Fruit fly (Drosophila melanogaster) whole organism, prepupa: ENCODE measurements around the gene CG6567.
A peak's percentile ranks its signal among the peaks of the same experiment; 100 is the strongest.

Experiments
- Blimp-1 ChIP-seq: fragments of 200-800 bp; sonication (Bioruptor generic); optimal IDR thresholded peaks from 3 replicates; lab custom pipeline; 2017; ENCODE audit warnings: missing biosample characterization, missing genetic modification characterization, mild to moderate bottlenecking, moderate library complexity, missing genetic modification reagents
- CG10669 ChIP-seq: fragments of 200-800 bp; sonication (Bioruptor generic); optimal IDR thresholded peaks from 3 replicates; lab custom pipeline; 2018; ENCODE audit warnings: missing biosample characterization, mild to moderate bottlenecking, missing genetic modification characterization, moderate library complexity
- CG11294 ChIP-seq: fragments of 200-800 bp; sonication (Bioruptor generic); IDR thresholded peaks from 2 replicates; pipeline ENCODE4 v1.3.6; 2022; ENCODE audit warnings: missing biosample characterization, missing genetic modification characterization
- CG11762 ChIP-seq: fragments of 200-800 bp; sonication (Bioruptor generic); optimal IDR thresholded peaks from 3 replicates; lab custom pipeline; 2016; ENCODE audit warnings: missing biosample characterization, missing genetic modification characterization; ENCODE audit not compliant: insufficient read depth
- CG11902 ChIP-seq: fragments of 200-800 bp; sonication (Bioruptor generic); optimal IDR thresholded peaks from 3 replicates; lab custom pipeline; 2016; ENCODE audit warnings: missing biosample characterization, missing genetic modification characterization
- CG15336 ChIP-seq: fragments of 200-800 bp; sonication (Bioruptor generic); IDR thresholded peaks from 2 replicates; pipeline ENCODE4 v1.3.6; 2022; ENCODE audit warnings: missing biosample characterization, missing genetic modification characterization
- CG1621 ChIP-seq: fragments of 200-800 bp; sonication (Bioruptor generic); optimal IDR thresholded peaks from 3 replicates; lab custom pipeline; 2018; ENCODE audit warnings: missing biosample characterization, mild to moderate bottlenecking, missing genetic modification characterization
- CG16779 ChIP-seq: fragments of 200-800 bp; sonication (Bioruptor generic); optimal IDR thresholded peaks from 3 replicates; lab custom pipeline; 2017; ENCODE audit warnings: missing biosample characterization, mild to moderate bottlenecking, missing genetic modification characterization
- CG3032 ChIP-seq: fragments of 200-800 bp; optimal IDR thresholded peaks from 2 replicates; lab custom pipeline; 2019; ENCODE audit warnings: missing biosample characterization, mild to moderate bottlenecking, missing genetic modification characterization, moderate library complexity
- CG32006 ChIP-seq: fragments of 200-800 bp; sonication (Bioruptor generic); optimal IDR thresholded peaks from 3 replicates; lab custom pipeline; 2017; ENCODE audit warnings: missing biosample characterization, mild to moderate bottlenecking, missing genetic modification characterization
- CG34406 ChIP-seq: fragments of 200-800 bp; sonication (Bioruptor generic); optimal IDR thresholded peaks from 3 replicates; lab custom pipeline; 2016; ENCODE audit warnings: missing biosample characterization, missing genetic modification characterization
- CG3919 ChIP-seq: fragments of 200-800 bp; sonication (Bioruptor generic); optimal IDR thresholded peaks from 3 replicates; lab custom pipeline; 2016; ENCODE audit warnings: missing biosample characterization, missing genetic modification characterization
- CG4318 ChIP-seq: fragments of 200-800 bp; sonication (Bioruptor generic); optimal IDR thresholded peaks from 3 replicates; lab custom pipeline; 2017; ENCODE audit warnings: missing biosample characterization, mild to moderate bottlenecking, missing genetic modification characterization
- CG6163 ChIP-seq: fragments of 200-800 bp; sonication (Bioruptor generic); IDR thresholded peaks from 3 replicates; pipeline ENCODE4 v1.3.6; 2022; ENCODE audit warnings: missing biosample characterization, missing genetic modification characterization
- CG6276 ChIP-seq: fragments of 200-800 bp; sonication (Bioruptor generic); optimal IDR thresholded peaks from 2 replicates; lab custom pipeline; 2017; ENCODE audit warnings: missing biosample characterization, mild to moderate bottlenecking, missing genetic modification characterization
- CG6792 ChIP-seq: fragments of 200-800 bp; sonication (Bioruptor generic); optimal IDR thresholded peaks from 3 replicates; lab custom pipeline; 2016; ENCODE audit warnings: missing biosample characterization, missing genetic modification characterization
- CG6808 ChIP-seq: fragments of 200-800 bp; sonication (Bioruptor generic); optimal IDR thresholded peaks from 3 replicates; lab custom pipeline; 2017; ENCODE audit warnings: missing biosample characterization, missing genetic modification characterization, mild to moderate bottlenecking, moderate library complexity, missing genetic modification reagents
- CG6854 ChIP-seq: fragments of 200-800 bp; sonication (Bioruptor generic); optimal IDR thresholded peaks from 2 replicates; lab custom pipeline; 2017; ENCODE audit warnings: missing biosample characterization, mild to moderate bottlenecking, missing genetic modification characterization
- CG7368 ChIP-seq: fragments of 200-800 bp; sonication (Bioruptor generic); optimal IDR thresholded peaks from 3 replicates; lab custom pipeline; 2016; ENCODE audit warnings: missing biosample characterization, missing genetic modification characterization
- CG8119 ChIP-seq: fragments of 200-800 bp; sonication (Bioruptor generic); IDR thresholded peaks from 3 replicates; pipeline ENCODE4 v1.3.6; 2022; ENCODE audit warnings: missing biosample characterization, missing genetic modification characterization
- CG8319 ChIP-seq: fragments of 200-800 bp; sonication (Bioruptor generic); optimal IDR thresholded peaks from 3 replicates; lab custom pipeline; 2016; ENCODE audit warnings: missing biosample characterization, missing genetic modification characterization
- CG9139 ChIP-seq: fragments of 200-800 bp; sonication (Bioruptor generic); optimal IDR thresholded peaks from 3 replicates; lab custom pipeline; 2017; ENCODE audit warnings: missing biosample characterization, mild to moderate bottlenecking, missing genetic modification characterization
- Eip75B ChIP-seq: fragments of 200-800 bp; sonication (Bioruptor generic); optimal IDR thresholded peaks from 3 replicates; lab custom pipeline; 2016; ENCODE audit warnings: missing biosample characterization, missing genetic modification characterization
- Eip78C ChIP-seq: fragments of 200-800 bp; sonication (Bioruptor generic); peaks from one replicate; lab custom pipeline; 2016; ENCODE audit warnings: missing biosample characterization, missing genetic modification characterization
- Eip93F ChIP-seq: fragments of 200-800 bp; sonication (Bioruptor generic); optimal IDR thresholded peaks from 2 replicates; lab custom pipeline; 2016; ENCODE audit warnings: missing biosample characterization, mild to moderate bottlenecking, missing genetic modification characterization
- Ets96B ChIP-seq: fragments of 200-800 bp; optimal IDR thresholded peaks from 2 replicates; lab custom pipeline; 2019; ENCODE audit warnings: missing biosample characterization, mild to moderate bottlenecking, missing genetic modification characterization, moderate library complexity
- Gug ChIP-seq: fragments of 200-800 bp; sonication (Bioruptor generic); IDR thresholded peaks from 2 replicates; pipeline ENCODE4 v1.3.6; 2022; ENCODE audit warnings: missing biosample characterization, missing genetic modification characterization
- Hr38 ChIP-seq: sonication (Bioruptor generic); optimal IDR thresholded peaks from 2 replicates; lab custom pipeline; 2016; ENCODE audit warnings: missing biosample characterization, missing genetic modification characterization
- Hr39 ChIP-seq: fragments of 200-800 bp; sonication (Bioruptor generic); optimal IDR thresholded peaks from 2 replicates; lab custom pipeline; 2016; ENCODE audit warnings: missing biosample characterization, missing genetic modification characterization
- Hr4 ChIP-seq: fragments of 200-800 bp; sonication (Bioruptor generic); optimal IDR thresholded peaks from 3 replicates; lab custom pipeline; 2016; ENCODE audit warnings: missing biosample characterization, missing genetic modification characterization
- Lpt ChIP-seq: fragments of 200-800 bp; sonication (Bioruptor generic); optimal IDR thresholded peaks from 3 replicates; lab custom pipeline; 2016; ENCODE audit warnings: missing biosample characterization, missing genetic modification characterization
- Met ChIP-seq: fragments of 200-800 bp; sonication (Bioruptor generic); optimal IDR thresholded peaks from 3 replicates; lab custom pipeline; 2016; ENCODE audit warnings: missing biosample characterization, missing genetic modification characterization
- OdsH ChIP-seq: fragments of 200-800 bp; sonication (Bioruptor generic); optimal IDR thresholded peaks from 3 replicates; lab custom pipeline; 2016; ENCODE audit warnings: missing biosample characterization, missing genetic modification characterization
- Sox102F ChIP-seq: fragments of 200-800 bp; sonication (Bioruptor generic); optimal IDR thresholded peaks from 2 replicates; lab custom pipeline; 2016; ENCODE audit warnings: missing biosample characterization, mild to moderate bottlenecking, missing genetic modification characterization
- Sox15 ChIP-seq: fragments of 200-800 bp; sonication (Bioruptor generic); optimal IDR thresholded peaks from 3 replicates; lab custom pipeline; 2016; ENCODE audit warnings: missing biosample characterization, missing genetic modification characterization
- achi ChIP-seq: fragments of 200-800 bp; sonication (Bioruptor generic); optimal IDR thresholded peaks from 3 replicates; lab custom pipeline; 2016; ENCODE audit warnings: missing biosample characterization, missing genetic modification characterization
- acj6 ChIP-seq: fragments of 200-800 bp; sonication (Bioruptor generic); optimal IDR thresholded peaks from 3 replicates; lab custom pipeline; 2016; ENCODE audit warnings: missing biosample characterization, missing genetic modification characterization
- cyc ChIP-seq: fragments of 200-800 bp; sonication (Bioruptor generic); optimal IDR thresholded peaks from 3 replicates; lab custom pipeline; 2016; ENCODE audit warnings: missing biosample characterization, missing genetic modification characterization
- dac ChIP-seq: fragments of 200-800 bp; sonication (Bioruptor generic); optimal IDR thresholded peaks from 2 replicates; lab custom pipeline; 2017; ENCODE audit warnings: missing biosample characterization, mild to moderate bottlenecking, missing genetic modification characterization
- dsx ChIP-seq: fragments of 200-800 bp; optimal IDR thresholded peaks from 3 replicates; lab custom pipeline; 2019; ENCODE audit warnings: missing biosample characterization, mild to moderate bottlenecking, missing genetic modification characterization, moderate library complexity; ENCODE audit not compliant: poor library complexity, severe bottlenecking
- esn ChIP-seq: fragments of 200-800 bp; sonication (Bioruptor generic); optimal IDR thresholded peaks from 2 replicates; lab custom pipeline; 2016; ENCODE audit warnings: missing biosample characterization, mild to moderate bottlenecking, missing genetic modification characterization, moderate library complexity
- fkh ChIP-seq: fragments of 200-800 bp; sonication (Bioruptor generic); optimal IDR thresholded peaks from 3 replicates; lab custom pipeline; 2017; ENCODE audit warnings: missing biosample characterization, mild to moderate bottlenecking, missing genetic modification characterization, moderate library complexity
- pdm3 ChIP-seq: fragments of 200-800 bp; sonication (Bioruptor generic); optimal IDR thresholded peaks from 3 replicates; lab custom pipeline; 2016; ENCODE audit warnings: missing biosample characterization, missing genetic modification characterization
- ss ChIP-seq, 2 experiments: fragments of 200-800 bp; sonication (Bioruptor generic); optimal IDR thresholded peaks; 2 replicates in 1 of 2; 3 replicates in 1 of 2; lab custom pipeline; 2017 to 2018; ENCODE audit warnings: mild to moderate bottlenecking in 2 of 2, missing biosample characterization in 2 of 2, missing genetic modification characterization in 2 of 2, moderate library complexity in 1 of 2
- svp ChIP-seq: fragments of 200-800 bp; sonication (Bioruptor generic); peaks from one replicate; lab custom pipeline; 2016; ENCODE audit warnings: missing biosample characterization, missing genetic modification characterization
- topi ChIP-seq: fragments of 200-800 bp; sonication (Bioruptor generic); optimal IDR thresholded peaks from 3 replicates; lab custom pipeline; 2016; ENCODE audit warnings: missing biosample characterization, missing genetic modification characterization
- vri ChIP-seq: fragments of 200-800 bp; sonication (Bioruptor generic); optimal IDR thresholded peaks from 3 replicates; lab custom pipeline; 2016; ENCODE audit warnings: missing biosample characterization, mild to moderate bottlenecking, missing genetic modification characterization

The CG6567 gene

DNA sequence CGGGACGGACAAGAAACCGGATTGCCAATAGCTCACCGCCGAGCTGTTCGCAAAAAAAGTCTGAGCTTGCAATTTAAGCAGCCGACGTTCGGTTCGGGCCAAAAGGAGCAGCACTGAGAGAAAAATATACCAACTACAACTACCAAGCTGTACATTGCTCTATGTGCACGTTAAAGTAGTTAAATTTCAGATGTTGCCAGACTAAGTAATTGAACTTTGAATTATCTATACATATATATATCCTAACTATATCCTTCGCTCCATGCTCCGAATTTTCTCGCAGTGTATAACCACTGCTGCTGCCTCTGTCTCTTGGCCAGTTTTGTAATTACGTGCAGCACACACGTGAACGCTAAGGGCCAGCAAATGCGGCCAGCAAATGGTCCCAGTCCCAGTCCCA is 19.4 kb downstream of the CG6567 start (continued):
- TF ChIP-seq CG11762 (GFP tag; lab: Kevin White, UChicago) (peak; percentile 95), Hr4 (GFP tag; lab: Kevin White, UChicago) (peak; percentile 95), CG9139 (GFP tag; lab: Kevin White, UChicago) (peak; percentile 92), Hr38 (GFP tag; lab: Kevin White, UChicago) (no peak), CG11902 (GFP tag; lab: Kevin White, UChicago) (peak; percentile 92), cyc (GFP tag; lab: Kevin White, UChicago) (peak; percentile 95), CG10669 (GFP tag; lab: Kevin White, UChicago) (peak; percentile 92), CG6854 (GFP tag; lab: Kevin White, UChicago) (peak; percentile 96)

DNA sequence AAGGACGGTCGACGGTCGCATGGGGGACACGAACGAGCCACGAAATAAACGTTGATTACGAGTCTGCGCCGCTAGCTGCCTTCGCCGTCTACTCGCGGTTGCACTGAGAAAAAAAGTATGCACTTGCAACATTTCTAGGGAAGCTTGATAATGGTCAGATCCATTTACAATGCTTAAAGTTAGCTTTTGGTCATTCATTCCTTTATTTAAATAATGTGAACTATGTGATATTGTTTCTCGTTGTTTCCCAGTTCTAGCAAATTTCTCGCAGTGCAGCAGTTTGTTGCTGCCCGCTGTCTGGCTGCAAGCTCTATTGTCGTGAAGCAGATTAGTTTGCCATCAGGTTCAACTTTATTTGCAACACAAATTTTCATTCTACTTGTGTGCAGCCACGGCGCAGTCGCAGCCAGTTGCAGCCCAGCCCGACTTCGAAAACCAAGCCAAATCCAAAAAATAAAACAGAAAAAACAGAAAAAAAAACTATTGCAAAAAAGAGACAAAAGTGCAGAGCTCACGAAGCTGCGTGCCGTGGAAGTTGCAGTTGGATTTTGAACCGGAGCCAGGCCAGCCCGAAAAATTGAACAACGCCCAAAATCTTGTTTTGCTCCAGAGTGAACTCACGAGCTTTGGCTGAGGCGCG is 21.6 kb downstream of the CG6567 start:
- TF ChIP-seq vri (GFP tag; lab: Kevin White, UChicago) = no peak
- TF ChIP-seq Gug = peak; percentile 88
- peak; percentile 28 for TF ChIP-seq CG34406
- TF ChIP-seq CG11762 (GFP tag; lab: Kevin White, UChicago) = peak; percentile 87
- peak; percentile 93 for TF ChIP-seq CG3919 (GFP tag; lab: Kevin White, UChicago)
- TF ChIP-seq dsx (GFP tag; lab: Kevin White, UChicago) = peak; percentile 90
- peak; percentile 55 for TF ChIP-seq CG8319
- peak; percentile 49 for TF ChIP-seq CG11902 (GFP tag; lab: Kevin White, UChicago)
- TF ChIP-seq pdm3 (GFP tag; lab: Kevin White, UChicago) = peak; percentile 67
- TF ChIP-seq CG1621 (tag; lab: Kevin White, UChicago) = peak; percentile 18
- TF ChIP-seq acj6 (GFP tag; lab: Kevin White, UChicago) = peak; percentile 60
- TF ChIP-seq CG10669 (GFP tag; lab: Kevin White, UChicago) = peak; percentile 89
- peak; percentile 88 for TF ChIP-seq Eip75B
- TF ChIP-seq cyc (GFP tag; lab: Kevin White, UChicago) = peak; percentile 43
- TF ChIP-seq CG7368 = peak; percentile 73
- TF ChIP-seq CG11294 (GFP tag; lab: Robert Waterston, UW) = peak; percentile 87
- TF ChIP-seq Eip93F (GFP tag; lab: Kevin White, UChicago) = no peak
- peak; percentile 73 for TF ChIP-seq achi
- TF ChIP-seq CG4318 (GFP tag; lab: Kevin White, UChicago) = peak; percentile 76
- TF ChIP-seq Hr39 = no peak
- TF ChIP-seq fkh = no peak
- TF ChIP-seq CG8119 = peak; percentile 88
- peak; percentile 9 for TF ChIP-seq Met (GFP tag; lab: Kevin White, UChicago)
- peak; percentile 91 for TF ChIP-seq CG6276
- TF ChIP-seq CG6808 (GFP tag; lab: Kevin White, UChicago) = peak; percentile 93
- TF ChIP-seq ss (GFP tag; optimal IDR thresholded peaks at IDR 0.05; lab: Kevin White, UChicago) = peak; percentile 83 to 91
- TF ChIP-seq CG16779 = peak; percentile 79
- peak; percentile 43 for TF ChIP-seq CG6792 (GFP tag; lab: Kevin White, UChicago)
- peak; percentile 83 for TF ChIP-seq Hr4 (GFP tag; lab: Kevin White, UChicago)
- TF ChIP-seq esn = no peak
- peak; percentile 68 for TF ChIP-seq dac (GFP tag; lab: Kevin White, UChicago)
- TF ChIP-seq CG15336 = peak; percentile 89
- peak; percentile 76 for TF ChIP-seq OdsH
- peak; percentile 65 for TF ChIP-seq svp (GFP tag; lab: Kevin White, UChicago)
- TF ChIP-seq CG3032 (tag; lab: Kevin White, UChicago) = peak; percentile 92
- TF ChIP-seq Sox15 (GFP tag; lab: Kevin White, UChicago) = no peak
- TF ChIP-seq Blimp-1 = no peak
- peak; percentile 97 for TF ChIP-seq CG6163
- peak; percentile 93 for TF ChIP-seq Ets96B (tag; lab: Kevin White, UChicago)
- TF ChIP-seq Sox102F (GFP tag; lab: Kevin White, UChicago) = no peak
- peak; percentile 94 for TF ChIP-seq Eip78C (GFP tag; lab: Kevin White, UChicago)
- peak; percentile 92 for TF ChIP-seq Lpt (GFP tag; lab: Kevin White, UChicago)
- no peak for TF ChIP-seq Hr38 (GFP tag; lab: Kevin White, UChicago)
- peak; percentile 88 for TF ChIP-seq CG32006 (GFP tag; lab: Kevin White, UChicago)
- TF ChIP-seq topi (GFP tag; lab: Kevin White, UChicago) = peak; percentile 48
